Fruit fly (Drosophila melanogaster): ENCODE measurements around the gene shps.

shps gene

DNA sequence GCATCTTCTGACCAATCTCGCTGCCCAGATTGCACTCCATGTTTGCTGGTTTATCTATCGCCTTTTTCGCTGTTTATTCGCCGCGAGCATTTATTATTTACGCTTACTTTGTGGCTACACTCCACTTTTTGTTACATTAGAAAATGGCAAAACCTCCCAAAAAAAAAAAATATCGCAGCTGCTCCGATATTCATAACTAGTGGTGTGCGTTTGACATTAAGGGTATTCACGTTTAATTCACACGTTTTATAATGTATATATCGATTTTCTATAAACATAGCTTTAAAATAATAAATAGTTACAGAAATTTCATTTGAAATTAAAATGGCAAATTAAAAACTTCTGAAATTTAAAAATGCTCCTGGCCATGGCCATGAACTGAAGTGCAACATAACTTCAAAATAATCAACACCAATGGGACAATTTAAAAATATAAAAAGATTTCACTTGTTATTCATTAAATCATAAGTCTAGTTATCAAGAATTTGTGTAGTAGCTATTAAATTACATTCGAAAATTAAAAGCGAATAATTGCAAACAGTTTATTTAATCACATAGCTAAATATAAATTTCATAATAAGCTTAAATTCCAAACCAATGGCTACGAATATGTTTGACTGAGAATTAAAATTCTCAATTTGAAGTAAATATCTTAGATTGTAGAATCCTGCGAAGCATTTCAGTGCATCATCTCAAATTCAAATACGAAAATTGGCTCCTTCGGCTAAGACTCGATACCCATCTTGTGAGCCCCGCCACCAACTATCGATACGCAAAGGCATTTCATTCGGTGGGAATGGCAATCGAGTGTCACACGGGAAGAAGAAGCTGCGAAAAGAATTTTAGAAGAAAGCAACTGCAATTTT, 39.1 kb downstream of the shps start, which contains the start of the genes Nab2 and BRWD3 (continued):
- no peak for TF ChIP-seq CG43689 (GFP tag; IDR thresholded peaks at IDR 0.05)
- no peak for TF ChIP-seq Spps (tag; optimal IDR thresholded peaks at IDR 0.05)
- TF ChIP-seq CHES-1-like (GFP tag; optimal IDR thresholded peaks at IDR 0.05) = no peak
- peak; percentile 49; the same call in 1 of the 3 replicates for TF ChIP-seq zen2 (GFP tag; IDR thresholded peaks at IDR 0.05; ENCODE audit: partially characterized antibody)
- peak; percentile 29; the same call in 1 of the 4 replicates for TF ChIP-seq Gug (GFP tag; IDR thresholded peaks at IDR 0.05)
- no peak for TF ChIP-seq Elba2 (GFP tag; optimal IDR thresholded peaks at IDR 0.05)
- TF ChIP-seq Doc3 (GFP tag; IDR thresholded peaks at IDR 0.05; ENCODE audit: partially characterized antibody) = peak; percentile 33
- peak; percentile 69; the same call in 2 of the 3 replicates for TF ChIP-seq CG7963 (GFP tag; IDR thresholded peaks at IDR 0.05; ENCODE audit: partially characterized antibody)
- no peak for TF ChIP-seq odd (GFP tag; optimal IDR thresholded peaks at IDR 0.05)
- no peak for TF ChIP-seq PHDP (tag; optimal IDR thresholded peaks at IDR 0.05)
- no peak for TF ChIP-seq Meics (GFP tag; optimal IDR thresholded peaks at IDR 0.05)
- peak; percentile 4 for TF ChIP-seq HmgZ (tag; optimal IDR thresholded peaks at IDR 0.05)
- peak; percentile 22 for TF ChIP-seq fd3F (GFP tag; optimal IDR thresholded peaks at IDR 0.05)
- TF ChIP-seq sd (tag; optimal IDR thresholded peaks at IDR 0.05) = no peak
- TF ChIP-seq CG8478 (optimal IDR thresholded peaks at IDR 0.05) = no peak
- TF ChIP-seq tio (GFP tag; optimal IDR thresholded peaks at IDR 0.05) = no peak
- no peak for TF ChIP-seq lilli (GFP tag; optimal IDR thresholded peaks at IDR 0.05)
- TF ChIP-seq CG31388 (GFP tag; optimal IDR thresholded peaks at IDR 0.05) = no peak
- no peak for TF ChIP-seq B-H1 (GFP tag; IDR thresholded peaks at IDR 0.05)
- TF ChIP-seq CG13287 (GFP tag; IDR thresholded peaks at IDR 0.05; ENCODE audit: partially characterized antibody) = peak; percentile 52
- TF ChIP-seq CG8290 (GFP tag; optimal IDR thresholded peaks at IDR 0.05) = no peak
- no peak for TF ChIP-seq CG8290 (tag; optimal IDR thresholded peaks at IDR 0.05)
- TF ChIP-seq CG4730 (GFP tag; IDR thresholded peaks at IDR 0.05) = no peak
- no peak for TF ChIP-seq gt (GFP tag; IDR thresholded peaks at IDR 0.05)
- peak; percentile 59; the same call in 1 of the 3 replicates for TF ChIP-seq hb (GFP tag; IDR thresholded peaks at IDR 0.05; ENCODE audit: partially characterized antibody)
- TF ChIP-seq Six4 (GFP tag; optimal IDR thresholded peaks at IDR 0.05) = no peak
- no peak for TF ChIP-seq ATbp (GFP tag; optimal IDR thresholded peaks at IDR 0.05)
- no peak for TF ChIP-seq bsh (GFP tag; optimal IDR thresholded peaks at IDR 0.05)
- TF ChIP-seq amos (GFP tag; IDR thresholded peaks at IDR 0.05; ENCODE audit: partially characterized antibody) = peak; percentile 83
- no peak for TF ChIP-seq CG10209 (GFP tag; optimal IDR thresholded peaks at IDR 0.05)
- TF ChIP-seq CG15479 (GFP tag; optimal IDR thresholded peaks at IDR 0.05) = no peak
- TF ChIP-seq nmo (GFP tag; optimal IDR thresholded peaks at IDR 0.05) = peak; percentile 70
- TF ChIP-seq ci (GFP tag; IDR thresholded peaks at IDR 0.05) = peak; percentile 55; the same call in 1 of the 3 replicates
- no peak for TF ChIP-seq jumu (GFP tag; optimal IDR thresholded peaks at IDR 0.05)
- peak; percentile 60 for TF ChIP-seq CG32772 (GFP tag; IDR thresholded peaks at IDR 0.05)
- TF ChIP-seq dm (GFP tag; optimal IDR thresholded peaks at IDR 0.05) = no peak
- peak; percentile 70 for TF ChIP-seq row (GFP tag; IDR thresholded peaks at IDR 0.05)
- TF ChIP-seq CoRest (tag; optimal IDR thresholded peaks at IDR 0.05) = peak; percentile 47
- peak; percentile 66 for TF ChIP-seq vvl (GFP tag; IDR thresholded peaks at IDR 0.05)
- peak; percentile 38 for TF ChIP-seq dmrt11E (tag; optimal IDR thresholded peaks at IDR 0.05)
- no peak for TF ChIP-seq Nf-YC (tag; optimal IDR thresholded peaks at IDR 0.05)
- peak; percentile 52 for TF ChIP-seq CG4424 (GFP tag; optimal IDR thresholded peaks at IDR 0.05)
- TF ChIP-seq wek (GFP tag; optimal IDR thresholded peaks at IDR 0.05) = peak; percentile 83
- TF ChIP-seq Kr (GFP tag; optimal IDR thresholded peaks at IDR 0.05) = no peak
- TF ChIP-seq al (GFP tag; IDR thresholded peaks at IDR 0.05) = 0 out of 2 replicates have a peak, but pooled peaks have one; percentile 34
- peak; percentile 43 for TF ChIP-seq ind (GFP tag; optimal IDR thresholded peaks at IDR 0.05)
- TF ChIP-seq TFAM (GFP tag; optimal IDR thresholded peaks at IDR 0.05) = no peak
- TF ChIP-seq CG7928 (GFP tag; optimal IDR thresholded peaks at IDR 0.05) = no peak
- peak; percentile 36; the same call in 1 of the 2 replicates for TF ChIP-seq stc (GFP tag; IDR thresholded peaks at IDR 0.05)

Data from whole organism, embryonic.